Fruit fly (Drosophila melanogaster) whole organism, larva: ENCODE results near the gene CG11694.

Experiments
- noc ChIP-seq: fragments of 200-800 bp; sonication (Bioruptor generic); optimal IDR thresholded peaks from 3 replicates; lab custom pipeline; 2019; ENCODE audit warnings: missing biosample characterization, mild to moderate bottlenecking, missing genetic modification characterization, moderate library complexity

CG11694 gene

DNA sequence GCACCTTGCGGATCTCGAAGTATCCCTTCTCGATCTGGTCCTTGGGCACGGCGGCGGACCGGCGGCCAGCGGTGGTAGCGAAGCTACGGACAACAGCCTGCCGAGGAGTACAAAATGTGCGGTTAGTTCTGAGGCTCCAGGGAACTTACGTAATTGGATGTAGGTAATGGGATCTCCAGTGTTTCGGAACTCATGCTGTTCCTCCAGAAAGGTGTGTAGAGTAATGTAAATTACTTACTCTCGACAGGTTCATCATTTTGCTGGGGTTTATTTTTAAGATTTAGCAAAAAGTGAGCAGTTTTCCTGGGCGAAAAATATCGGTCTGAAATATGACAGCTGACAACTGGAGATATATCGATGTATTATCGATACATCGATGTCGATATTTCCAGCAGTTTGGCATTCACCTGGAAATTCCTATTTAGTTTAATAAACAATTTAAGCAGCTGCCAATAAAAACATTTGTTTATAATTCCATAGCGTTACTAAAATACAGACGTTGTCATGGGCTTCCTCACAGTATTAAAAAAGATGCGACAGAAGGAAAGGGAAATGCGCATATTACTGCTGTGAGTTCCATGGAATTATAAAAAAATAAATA lies 28.8 kb upstream of the CG11694 start, which contains the start of the genes COX7A and Arl2:
COX7A (minus strand) TSS at position 369 of the 601 bp plus-strand sequence.
Arl2 (plus strand) TSS at position 426 of the 601 bp plus-strand sequence.
- TF ChIP-seq noc (tag; lab: Kevin White, UChicago), result peak; percentile 17

DNA sequence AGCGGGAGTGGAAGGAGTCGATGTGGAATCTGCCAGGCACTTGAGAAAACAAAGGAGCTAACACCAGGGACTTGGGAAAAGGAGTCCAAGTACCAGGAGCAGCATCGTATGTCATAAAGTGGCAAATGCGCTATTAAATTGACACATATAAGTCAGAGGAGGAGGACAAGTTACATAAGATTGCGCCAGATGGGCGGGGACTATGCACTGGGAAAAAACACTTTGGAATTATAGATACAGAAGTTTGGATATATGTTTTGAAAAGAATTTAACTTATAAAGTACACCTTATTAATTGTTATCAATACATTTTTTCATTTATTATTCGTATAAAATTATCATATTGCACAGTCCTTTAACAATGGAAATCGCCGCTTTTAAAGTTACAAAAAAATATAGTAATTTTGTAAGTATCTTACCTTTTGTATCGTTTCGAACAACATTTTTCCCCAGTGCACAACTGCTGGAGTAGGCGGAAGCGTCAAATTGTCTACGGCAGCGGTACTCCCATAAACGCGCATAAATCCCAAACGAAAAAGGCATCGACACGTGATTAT lies 24.2 kb upstream of the CG11694 start:
- TF ChIP-seq noc (tag; lab: Kevin White, UChicago), result no peak

DNA sequence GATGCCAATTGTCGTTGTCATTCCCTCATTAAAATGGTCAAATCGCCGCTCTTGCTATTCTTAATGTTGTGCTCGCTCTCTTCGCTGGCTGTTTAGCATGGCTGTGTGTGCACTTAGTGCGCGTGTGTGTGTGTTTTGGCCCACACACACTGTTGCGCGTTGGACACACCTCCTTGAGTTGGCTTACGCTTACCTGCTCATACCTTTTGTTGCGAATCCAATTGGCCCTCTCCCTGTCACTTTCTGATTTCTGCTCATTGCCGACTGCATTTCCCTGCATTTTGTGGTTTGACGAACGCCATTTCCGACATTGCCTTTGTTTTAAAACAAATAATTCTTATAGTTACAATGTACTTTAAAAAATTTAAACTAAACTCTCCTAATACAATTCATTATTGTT lies 23.0 kb upstream of the CG11694 start:
- TF ChIP-seq noc (tag; lab: Kevin White, UChicago), result no peak

DNA sequence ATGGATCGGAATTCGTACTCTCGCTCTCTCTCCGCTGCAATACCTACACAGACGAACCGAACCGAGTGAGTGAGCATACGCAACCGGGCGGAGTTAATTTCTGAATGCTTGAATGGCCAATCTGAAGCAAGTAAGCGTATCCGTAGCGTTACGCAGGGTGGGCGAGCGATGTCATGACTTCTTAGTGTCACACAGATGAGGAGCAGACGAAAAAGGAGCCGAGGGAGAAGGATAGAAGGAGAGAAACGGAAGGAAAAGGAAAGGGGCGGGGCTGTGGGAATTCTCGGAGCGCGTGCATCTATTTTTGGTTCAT lies 22.5 kb upstream of the CG11694 start:
- no peak for TF ChIP-seq noc (tag; lab: Kevin White, UChicago)

DNA sequence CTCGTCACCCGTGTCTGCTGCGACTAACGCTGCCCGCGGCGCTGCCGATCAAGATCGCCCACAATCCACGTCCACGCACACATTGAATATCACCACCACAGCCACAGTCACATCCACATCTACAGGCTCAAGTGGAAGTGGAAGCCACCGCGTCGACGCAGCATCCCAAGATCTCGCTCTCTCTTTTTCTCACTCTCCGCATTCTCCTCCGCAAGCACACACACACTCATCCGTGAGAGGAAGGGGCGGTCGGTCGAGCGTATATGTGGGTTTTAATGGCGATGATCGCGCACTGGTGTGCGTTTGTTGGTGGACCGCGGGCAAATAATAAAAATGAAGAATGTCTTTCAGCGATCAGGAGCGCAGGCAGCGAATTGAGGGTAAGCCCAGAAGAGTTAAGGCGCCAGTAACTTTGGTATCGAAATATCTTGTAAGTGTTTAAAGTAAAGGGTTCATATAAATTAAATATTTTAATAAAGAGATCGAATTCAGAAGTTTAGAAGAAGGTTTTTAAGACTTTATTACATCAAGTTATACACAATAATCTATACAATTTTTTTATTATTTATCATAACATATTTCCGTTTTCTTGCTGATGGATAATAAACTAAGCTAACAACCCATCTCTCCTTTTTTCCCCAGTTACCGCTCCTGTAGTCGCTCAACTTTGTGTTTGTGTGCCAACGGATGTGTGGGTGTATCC lies 22.0 kb upstream of the CG11694 start, which contains the start of gene Poxm:
Poxm (minus strand) TSS at position 25 of the 703 bp plus-strand sequence.
- TF ChIP-seq noc (tag; lab: Kevin White, UChicago), result no peak

DNA sequence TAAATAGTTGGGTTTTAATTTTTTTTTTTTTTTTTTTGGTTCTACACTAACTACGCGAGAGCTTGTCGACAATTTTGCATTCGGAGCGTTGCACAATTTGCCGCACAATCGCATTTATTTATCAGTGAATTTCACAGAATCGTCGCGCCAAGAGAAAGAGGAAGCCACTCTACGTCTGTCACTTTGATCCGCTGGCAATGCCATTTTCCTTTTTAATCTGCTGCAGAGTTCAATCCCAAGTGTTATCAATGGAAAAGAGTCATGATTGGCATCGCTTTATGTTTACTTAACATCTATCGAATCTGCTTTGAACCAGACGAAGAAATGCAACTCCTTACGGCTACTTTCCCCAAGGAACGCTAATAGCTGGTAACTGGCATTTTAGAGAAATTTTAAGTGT lies 17.7 kb upstream of the CG11694 start:
- no peak for TF ChIP-seq noc (tag; lab: Kevin White, UChicago)

DNA sequence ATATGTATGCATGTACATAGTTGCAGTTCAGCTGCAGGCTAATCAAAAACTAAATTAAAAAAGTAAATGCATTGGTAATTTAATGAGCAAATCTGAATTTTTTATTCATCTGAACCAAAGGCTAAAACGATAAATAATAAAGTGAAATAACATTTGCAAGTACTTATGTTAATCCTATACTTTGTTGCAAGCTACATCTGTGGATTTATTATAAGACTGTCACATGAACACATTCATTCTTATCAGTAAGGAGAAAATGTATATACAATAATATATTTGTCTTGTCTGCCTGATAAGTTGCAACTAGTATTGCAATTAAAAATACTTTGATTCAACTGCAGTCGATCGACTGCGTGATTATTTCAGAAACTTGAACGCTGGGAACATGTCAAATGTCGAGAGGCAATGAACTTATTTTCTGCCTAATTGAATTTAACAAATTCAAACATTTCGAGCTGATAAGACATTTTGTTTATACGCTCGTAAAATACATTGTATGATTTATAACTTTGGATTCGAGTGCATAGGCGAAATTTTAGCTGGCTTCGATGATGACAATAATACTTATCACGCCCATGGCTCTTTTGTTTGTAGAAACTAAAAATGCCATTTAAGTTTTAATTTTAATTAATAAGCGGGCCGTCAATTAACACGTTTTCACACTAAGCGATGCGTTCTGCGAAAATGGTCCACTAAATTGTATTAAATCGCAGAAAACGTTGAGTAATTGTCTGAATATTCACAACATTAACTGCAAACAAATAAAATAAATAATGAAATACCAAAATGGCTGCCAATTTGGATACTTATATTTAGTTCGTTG lies 16.2 kb upstream of the CG11694 start:
- TF ChIP-seq noc (tag; lab: Kevin White, UChicago), result no peak

DNA sequence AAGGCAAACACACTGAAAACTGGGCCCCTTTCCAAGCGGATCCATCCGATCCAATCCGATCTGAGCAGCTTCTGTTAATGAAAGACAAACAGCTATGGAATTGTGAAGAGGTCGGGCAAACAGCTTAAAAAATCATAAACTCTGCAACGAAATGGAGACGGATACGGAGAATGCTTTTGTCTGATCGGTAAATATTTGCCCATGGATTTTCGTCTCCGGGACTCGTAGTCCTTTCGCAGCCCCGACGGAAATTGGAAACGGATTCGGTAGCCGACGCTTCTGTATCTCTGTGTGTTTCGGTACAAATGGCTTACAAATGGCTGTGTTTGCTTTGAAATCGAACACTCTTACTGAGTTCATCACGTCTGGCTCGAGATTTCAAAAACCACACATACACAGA lies 14.9 kb upstream of the CG11694 start:
- no peak for TF ChIP-seq noc (tag; lab: Kevin White, UChicago)

DNA sequence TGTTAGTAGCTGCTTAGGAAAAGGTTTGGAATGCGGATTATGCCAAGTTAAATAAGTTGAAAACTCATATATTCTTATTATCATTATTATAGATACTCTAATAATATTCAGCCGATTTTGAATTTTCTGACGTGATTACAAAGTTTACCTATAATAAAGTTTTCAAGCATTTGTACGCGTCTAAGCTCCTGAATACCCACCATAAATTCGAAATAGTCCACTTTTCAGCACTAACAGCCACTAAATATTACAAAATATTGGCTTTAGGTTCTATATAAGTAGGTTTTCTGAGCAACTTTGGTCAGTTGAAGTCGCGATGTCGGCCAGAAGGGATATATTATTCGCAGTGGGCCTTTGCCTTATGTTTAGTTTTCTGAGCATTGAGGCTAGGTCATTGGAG lies 12.1 kb upstream of the CG11694 start, which contains the start of gene CG7443:
CG7443 (plus strand) TSS at position 301 of the 400 bp plus-strand sequence.
- no peak for TF ChIP-seq noc (tag; lab: Kevin White, UChicago)

DNA sequence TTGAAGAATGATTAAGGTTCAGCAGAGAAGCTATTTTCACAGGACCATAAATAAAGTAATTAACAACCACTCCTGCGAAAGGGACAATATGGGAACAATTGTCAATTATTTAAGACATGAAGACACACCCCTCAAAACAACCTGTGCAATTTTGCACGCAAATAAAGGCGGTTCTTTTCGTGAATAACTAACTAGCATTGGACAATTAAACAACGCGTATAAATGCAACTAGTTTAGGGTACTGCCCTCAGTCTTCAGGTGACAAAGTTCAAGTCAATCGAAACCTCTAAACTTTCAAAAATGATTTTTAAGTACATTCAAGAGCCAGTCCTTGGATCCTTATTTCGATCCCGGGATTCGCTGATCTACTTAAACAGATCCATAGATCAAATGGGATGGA lies 9.5 kb upstream of the CG11694 start, which contains the start of gene Or85a:
Or85a (plus strand) TSS at position 301 of the 400 bp plus-strand sequence.
- no peak for TF ChIP-seq noc (tag; lab: Kevin White, UChicago)

DNA sequence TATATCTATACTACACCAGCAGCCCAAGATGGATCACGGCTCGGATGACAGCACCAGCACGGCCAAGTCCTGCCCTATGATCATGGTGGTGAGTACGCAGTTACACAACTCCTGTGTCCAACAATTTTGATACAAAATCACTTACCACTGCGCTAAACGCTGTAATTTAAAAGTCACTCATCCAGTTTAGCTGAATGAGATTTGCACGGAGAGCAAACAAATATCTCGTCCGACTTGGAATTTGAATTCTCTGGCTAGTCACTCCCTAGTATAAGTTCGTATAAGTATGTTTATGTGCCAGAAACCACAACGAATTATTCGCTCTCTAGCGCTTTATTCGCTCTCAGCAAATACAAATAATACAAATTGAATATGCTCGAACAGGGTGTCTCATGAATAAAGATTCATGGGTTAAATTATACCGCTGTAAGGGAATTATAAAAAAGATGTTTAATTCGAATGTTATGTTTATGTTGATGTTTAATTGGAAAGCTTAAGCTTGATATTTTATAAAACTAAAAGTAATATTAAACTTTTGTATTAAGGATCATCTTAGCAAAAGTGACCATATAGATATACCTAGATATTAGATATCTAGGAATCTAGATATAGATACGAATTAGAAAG lies 5.9 kb upstream of the CG11694 start:
- no peak for TF ChIP-seq noc (tag; lab: Kevin White, UChicago)

DNA sequence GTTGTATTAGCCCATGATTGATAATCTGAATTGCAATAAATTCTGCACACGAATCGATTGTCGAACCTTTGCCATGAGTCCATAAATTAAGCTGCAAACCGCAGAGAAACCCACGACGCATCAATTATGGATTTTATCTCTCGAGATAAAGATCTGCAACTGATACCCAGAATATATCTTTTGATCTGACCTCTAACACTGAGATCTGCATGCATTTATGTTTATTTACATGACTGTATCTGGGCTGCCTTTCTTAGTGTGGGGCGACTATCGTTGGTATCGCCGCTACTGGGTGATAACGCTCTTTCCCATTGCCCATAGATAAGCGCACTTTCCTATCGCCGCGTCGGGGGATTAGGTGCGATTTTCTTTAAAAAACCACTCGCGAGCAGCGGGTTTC lies 5.3 kb upstream of the CG11694 start, which contains the start of gene Ctr1B:
Ctr1B (plus strand) TSS at position 398 of the 400 bp plus-strand sequence.
- TF ChIP-seq noc (tag; lab: Kevin White, UChicago), result peak; percentile 44

DNA sequence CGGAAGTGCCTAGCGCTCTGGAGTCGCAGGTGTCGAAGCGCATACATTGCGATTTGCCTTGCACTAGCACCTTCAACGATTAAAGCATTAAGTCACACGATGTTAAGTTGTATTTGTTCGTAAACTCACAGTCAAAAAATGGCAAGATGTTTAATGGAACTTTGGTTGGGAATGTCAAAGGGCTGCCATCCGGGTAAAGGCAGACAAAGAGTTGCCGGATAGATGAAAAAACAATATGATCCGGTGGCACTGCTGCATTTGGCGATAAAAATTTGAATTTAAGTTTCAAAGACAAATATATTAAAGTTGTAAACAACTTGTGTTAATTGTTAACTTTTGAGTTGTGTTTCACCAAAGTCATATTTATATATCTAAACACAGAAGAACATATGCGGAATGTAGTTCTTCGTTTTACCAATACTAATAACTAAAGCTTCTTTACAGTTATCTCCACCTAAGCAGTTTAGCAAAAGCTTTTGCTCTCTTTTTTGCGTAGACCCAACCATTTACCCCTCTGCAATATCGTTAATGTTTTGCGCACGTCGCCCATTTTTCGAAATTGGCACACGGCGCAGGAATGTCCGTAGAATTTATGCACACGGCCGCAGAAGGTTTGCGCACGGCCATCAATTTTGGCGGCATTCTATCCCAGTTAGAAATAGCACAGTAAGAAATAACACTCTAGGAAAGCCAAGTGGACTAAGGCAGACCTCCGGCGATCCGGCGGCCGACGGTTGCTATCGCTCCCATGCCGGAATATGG lies 4.6 kb upstream of the CG11694 start, which contains the start of gene Coq2:
Coq2 (minus strand) TSS at position 200 of the 762 bp plus-strand sequence.
- no peak for TF ChIP-seq noc (tag; lab: Kevin White, UChicago)

DNA sequence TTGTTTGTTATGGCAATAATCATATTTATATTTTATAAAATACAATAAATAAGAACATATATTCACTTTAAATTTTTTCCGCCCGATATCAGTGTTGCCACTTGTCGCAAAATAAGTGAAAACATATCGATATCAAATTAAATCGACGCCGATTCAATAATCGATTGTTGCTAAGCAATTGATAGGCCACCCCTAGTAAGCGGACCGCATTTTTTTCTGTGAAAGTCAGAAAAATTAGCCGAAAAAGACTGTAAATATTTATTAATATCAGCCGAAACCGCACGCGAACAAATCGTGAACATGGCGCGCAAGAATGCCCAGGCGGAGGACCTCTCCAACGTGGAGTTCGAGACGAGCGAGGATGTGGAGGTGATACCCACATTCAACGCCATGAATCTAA lies 1.1 kb upstream of the CG11694 start, which contains the start of gene CG7483:
CG7483 (plus strand) TSS at position 171 of the 400 bp plus-strand sequence.
- TF ChIP-seq noc (tag; lab: Kevin White, UChicago), result no peak
